Fruit fly (Drosophila melanogaster) whole organism, embryonic: ENCODE measurements around the gene Snx27.

Source experiments
- BEAF-32 ChIP-seq: fragments of 200-800 bp; sonication (Bioruptor generic); optimal IDR thresholded peaks from 3 replicates; lab custom pipeline; 2017; ENCODE audit warnings: missing biosample characterization, missing genetic modification characterization, mild to moderate bottlenecking, moderate library complexity, missing genetic modification reagents
- CG10959 ChIP-seq: fragments of 200-800 bp; sonication (Bioruptor generic); IDR thresholded peaks from 2 replicates; pipeline ENCODE4 v1.3.6; 2022; ENCODE audit warnings: missing biosample characterization, missing genetic modification characterization
- CG11504 ChIP-seq: fragments of 200-800 bp; sonication (Bioruptor generic); optimal IDR thresholded peaks from 3 replicates; lab custom pipeline; 2019; ENCODE audit warnings: missing biosample characterization, mild to moderate bottlenecking, missing genetic modification characterization, moderate library complexity
- CG12769 ChIP-seq: fragments of 200-800 bp; sonication (Bioruptor generic); optimal IDR thresholded peaks from 2 replicates; lab custom pipeline; 2019; ENCODE audit warnings: missing biosample characterization, mild to moderate bottlenecking, missing genetic modification characterization, moderate library complexity
- CG13624 ChIP-seq: fragments of 200-800 bp; sonication (Bioruptor generic); optimal IDR thresholded peaks from 2 replicates; lab custom pipeline; 2016; ENCODE audit warnings: missing biosample characterization, missing genetic modification characterization
- CG16815 ChIP-seq: fragments of 200-800 bp; sonication (Bioruptor generic); optimal IDR thresholded peaks from 3 replicates; lab custom pipeline; 2017; ENCODE audit warnings: missing biosample characterization, mild to moderate bottlenecking, missing genetic modification characterization
- CG18476 ChIP-seq: fragments of 200-800 bp; sonication (Bioruptor generic); optimal IDR thresholded peaks from 2 replicates; lab custom pipeline; 2016; ENCODE audit warnings: missing biosample characterization, mild to moderate bottlenecking, missing genetic modification characterization
- CG2120 ChIP-seq: fragments of 200-800 bp; sonication (Bioruptor generic); optimal IDR thresholded peaks from 3 replicates; lab custom pipeline; 2016; ENCODE audit warnings: missing biosample characterization, missing genetic modification characterization
- CG2202 ChIP-seq: fragments of 200-800 bp; sonication (Bioruptor generic); optimal IDR thresholded peaks from 2 replicates; lab custom pipeline; 2018; ENCODE audit warnings: missing biosample characterization, mild to moderate bottlenecking, missing genetic modification characterization
- CG30020 ChIP-seq: fragments of 200-800 bp; optimal IDR thresholded peaks from 2 replicates; lab custom pipeline; 2019; ENCODE audit warnings: missing biosample characterization, mild to moderate bottlenecking, missing genetic modification characterization, moderate library complexity
- CG30403 ChIP-seq: fragments of 200-800 bp; sonication (Bioruptor generic); optimal IDR thresholded peaks from 3 replicates; lab custom pipeline; 2016; ENCODE audit warnings: missing biosample characterization, missing genetic modification characterization
- CG31388 ChIP-seq: fragments of 200-800 bp; sonication (Bioruptor generic); optimal IDR thresholded peaks from 2 replicates; lab custom pipeline; 2016; ENCODE audit warnings: missing biosample characterization, missing genetic modification characterization
- CG3281 ChIP-seq: fragments of 200-800 bp; sonication (Bioruptor generic); optimal IDR thresholded peaks from 3 replicates; lab custom pipeline; 2017; ENCODE audit warnings: missing biosample characterization, mild to moderate bottlenecking, missing genetic modification characterization
- CG33557 ChIP-seq: fragments of 200-800 bp; sonication (Bioruptor generic); optimal IDR thresholded peaks from 2 replicates; lab custom pipeline; 2019; ENCODE audit warnings: missing biosample characterization, mild to moderate bottlenecking, missing genetic modification characterization, moderate library complexity
- CG34224 ChIP-seq: fragments of 200-800 bp; sonication (Bioruptor generic); IDR thresholded peaks from 3 replicates; pipeline ENCODE4 v1.3.6; 2022; ENCODE audit warnings: missing biosample characterization, missing genetic modification characterization; ENCODE audit not compliant: partially characterized antibody
- CG4617 ChIP-seq: fragments of 200-800 bp; sonication (Bioruptor generic); optimal IDR thresholded peaks from 3 replicates; lab custom pipeline; 2016; ENCODE audit warnings: missing biosample characterization, missing genetic modification characterization, borderline replicate concordance
- CG4820 ChIP-seq: fragments of 200-800 bp; sonication (Bioruptor generic); optimal IDR thresholded peaks from 3 replicates; lab custom pipeline; 2016; ENCODE audit warnings: missing biosample characterization, missing genetic modification characterization
- CG5245 ChIP-seq: fragments of 200-800 bp; sonication (Bioruptor generic); optimal IDR thresholded peaks from 3 replicates; lab custom pipeline; 2016; ENCODE audit warnings: missing biosample characterization, missing genetic modification characterization
- CG7928 ChIP-seq: fragments of 200-800 bp; sonication (Bioruptor generic); optimal IDR thresholded peaks from 2 replicates; lab custom pipeline; 2017; ENCODE audit warnings: missing biosample characterization, mild to moderate bottlenecking, missing genetic modification characterization
- CG9797 ChIP-seq: fragments of 200-800 bp; sonication (Bioruptor generic); optimal IDR thresholded peaks from 3 replicates; lab custom pipeline; 2018; ENCODE audit warnings: missing biosample characterization, mild to moderate bottlenecking, missing genetic modification characterization
- CG9876 ChIP-seq: fragments of 200-800 bp; sonication (Bioruptor generic); optimal IDR thresholded peaks from 2 replicates; lab custom pipeline; 2016; ENCODE audit warnings: missing biosample characterization, missing genetic modification characterization
- Dip2 ChIP-seq: fragments of 200-800 bp; sonication (Bioruptor generic); IDR thresholded peaks from 2 replicates; pipeline ENCODE4 v1.3.6; 2022; ENCODE audit warnings: missing biosample characterization, missing genetic modification characterization
- Drgx ChIP-seq: fragments of 200-800 bp; sonication (Bioruptor generic); IDR thresholded peaks from 2 replicates; pipeline ENCODE4 v1.3.6; 2022; ENCODE audit warnings: missing biosample characterization, missing genetic modification characterization
- Hand ChIP-seq: fragments of 200-800 bp; sonication (Bioruptor generic); optimal IDR thresholded peaks from 2 replicates; lab custom pipeline; 2017; ENCODE audit warnings: mild to moderate bottlenecking, missing biosample characterization, missing genetic modification reagents, missing genetic modification characterization
- Hmx ChIP-seq: fragments of 200-800 bp; sonication (Bioruptor generic); optimal IDR thresholded peaks from 2 replicates; lab custom pipeline; 2016; ENCODE audit warnings: missing biosample characterization, missing genetic modification characterization
- Myb ChIP-seq: fragments of 200-800 bp; sonication (Bioruptor generic); optimal IDR thresholded peaks from 2 replicates; lab custom pipeline; 2016; ENCODE audit warnings: missing biosample characterization, missing genetic modification characterization
- Nf-YB ChIP-seq: fragments of 200-800 bp; sonication (Bioruptor generic); optimal IDR thresholded peaks from 3 replicates; lab custom pipeline; 2019; ENCODE audit warnings: missing biosample characterization, mild to moderate bottlenecking, missing genetic modification characterization, moderate library complexity
- Poxn ChIP-seq: fragments of 200-800 bp; sonication (Bioruptor generic); IDR thresholded peaks from 2 replicates; pipeline ENCODE4 v1.3.6; 2022; ENCODE audit warnings: missing biosample characterization, missing genetic modification characterization
- Stat92E ChIP-seq, 3 experiments: fragments of >200 bp in 2 of 3; fragments of 200-800 bp in 1 of 3; sonication (Bioruptor generic) in 1 of 3; optimal IDR thresholded peaks; 2 replicates each; lab custom pipeline; 2017 to 2019; ENCODE audit warnings: missing biosample characterization in 3 of 3, missing genetic modification characterization in 3 of 3, mild to moderate bottlenecking in 1 of 3, moderate library complexity in 1 of 3
- az2 ChIP-seq: fragments of 200-800 bp; sonication (Bioruptor generic); optimal IDR thresholded peaks from 3 replicates; lab custom pipeline; 2016; ENCODE audit warnings: missing biosample characterization, missing genetic modification characterization
- cg ChIP-seq: fragments of 200-800 bp; sonication (Bioruptor generic); optimal IDR thresholded peaks from 3 replicates; lab custom pipeline; 2019; ENCODE audit warnings: missing biosample characterization, mild to moderate bottlenecking, missing genetic modification characterization, moderate library complexity
- dmrt11E ChIP-seq: fragments of 200-800 bp; sonication (Bioruptor generic); optimal IDR thresholded peaks from 3 replicates; lab custom pipeline; 2018; ENCODE audit warnings: missing biosample characterization, mild to moderate bottlenecking, missing genetic modification characterization, moderate library complexity
- dmrt99B ChIP-seq: fragments of 200-800 bp; sonication (Bioruptor generic); optimal IDR thresholded peaks from 2 replicates; lab custom pipeline; 2018; ENCODE audit warnings: missing biosample characterization, mild to moderate bottlenecking, missing genetic modification characterization, moderate library complexity
- gsb ChIP-seq: fragments of 200-800 bp; sonication (Bioruptor generic); IDR thresholded peaks from 2 replicates; pipeline ENCODE4 v1.3.6; 2022; ENCODE audit warnings: missing biosample characterization, missing genetic modification characterization
- hth ChIP-seq: fragments of >200 bp; optimal IDR thresholded peaks from 2 replicates; lab custom pipeline; 2017; ENCODE audit warnings: inconsistent platforms
- kah ChIP-seq: fragments of 200-800 bp; sonication (Bioruptor generic); optimal IDR thresholded peaks from 2 replicates; lab custom pipeline; 2018; ENCODE audit warnings: missing biosample characterization, mild to moderate bottlenecking, missing genetic modification characterization
- lola ChIP-seq, 3 experiments: fragments of >200 bp in 2 of 3; fragments of 200-800 bp in 1 of 3; sonication (Bioruptor generic) in 1 of 3; optimal IDR thresholded peaks; 2 replicates each; lab custom pipeline; 2017 to 2019; ENCODE audit warnings: missing biosample characterization in 3 of 3, missing genetic modification characterization in 3 of 3, mild to moderate bottlenecking in 1 of 3, moderate library complexity in 1 of 3
- mam ChIP-seq: fragments of 200-800 bp; sonication (Bioruptor generic); optimal IDR thresholded peaks from 3 replicates; lab custom pipeline; 2016; ENCODE audit warnings: missing biosample characterization, missing genetic modification characterization
- mld ChIP-seq: fragments of 200-800 bp; sonication (Bioruptor generic); IDR thresholded peaks from 3 replicates; pipeline ENCODE4 v1.3.6; 2022; ENCODE audit warnings: missing biosample characterization, missing genetic modification characterization; ENCODE audit not compliant: partially characterized antibody
- onecut ChIP-seq: fragments of 200-800 bp; sonication (Bioruptor generic); IDR thresholded peaks from 2 replicates; pipeline ENCODE4 v1.3.6; 2022; ENCODE audit warnings: missing biosample characterization, missing genetic modification characterization
- pho ChIP-seq: fragments of 200-800 bp; sonication (Bioruptor generic); optimal IDR thresholded peaks from 2 replicates; lab custom pipeline; 2016; ENCODE audit warnings: missing biosample characterization, missing genetic modification characterization
- pita ChIP-seq: fragments of 200-800 bp; sonication (Bioruptor generic); optimal IDR thresholded peaks from 2 replicates; lab custom pipeline; 2017; ENCODE audit warnings: missing biosample characterization, mild to moderate bottlenecking, missing genetic modification characterization
- pzg ChIP-seq: fragments of 200-800 bp; sonication (Bioruptor generic); optimal IDR thresholded peaks from 3 replicates; lab custom pipeline; 2018; ENCODE audit warnings: missing biosample characterization, mild to moderate bottlenecking, missing genetic modification characterization, moderate library complexity
- sima ChIP-seq: fragments of 200-800 bp; sonication (Bioruptor generic); optimal IDR thresholded peaks from 2 replicates; lab custom pipeline; 2016; ENCODE audit warnings: missing biosample characterization, missing genetic modification characterization
- slp2 ChIP-seq: fragments of 200-800 bp; sonication (Bioruptor generic); optimal IDR thresholded peaks from 2 replicates; lab custom pipeline; 2016; ENCODE audit warnings: missing biosample characterization, missing genetic modification characterization
- sqz ChIP-seq: fragments of 200-800 bp; sonication (Bioruptor generic); optimal IDR thresholded peaks from 3 replicates; lab custom pipeline; 2018; ENCODE audit warnings: missing biosample characterization, mild to moderate bottlenecking, missing genetic modification characterization
- sug ChIP-seq: fragments of 200-800 bp; optimal IDR thresholded peaks from 2 replicates; lab custom pipeline; 2019; ENCODE audit warnings: missing biosample characterization, mild to moderate bottlenecking, missing genetic modification characterization, moderate library complexity
- tll ChIP-seq, 2 experiments: fragments of 200-800 bp in 1 of 2; fragments of >200 bp in 1 of 2; sonication (Bioruptor generic) in 1 of 2; optimal IDR thresholded peaks; 2 replicates each; lab custom pipeline; 2017 to 2019; ENCODE audit warnings: missing biosample characterization in 2 of 2, missing genetic modification characterization in 2 of 2, mild to moderate bottlenecking in 1 of 2, moderate library complexity in 1 of 2
- wdn ChIP-seq: fragments of 200-800 bp; sonication (Bioruptor generic); IDR thresholded peaks from 2 replicates; pipeline ENCODE4 v1.3.6; 2022; ENCODE audit warnings: missing biosample characterization, missing genetic modification characterization
- z ChIP-seq: fragments of 200-800 bp; sonication (Bioruptor generic); IDR thresholded peaks from 3 replicates; pipeline ENCODE4 v1.3.6; 2022; ENCODE audit warnings: missing biosample characterization, missing genetic modification characterization

Snx27 gene

DNA sequence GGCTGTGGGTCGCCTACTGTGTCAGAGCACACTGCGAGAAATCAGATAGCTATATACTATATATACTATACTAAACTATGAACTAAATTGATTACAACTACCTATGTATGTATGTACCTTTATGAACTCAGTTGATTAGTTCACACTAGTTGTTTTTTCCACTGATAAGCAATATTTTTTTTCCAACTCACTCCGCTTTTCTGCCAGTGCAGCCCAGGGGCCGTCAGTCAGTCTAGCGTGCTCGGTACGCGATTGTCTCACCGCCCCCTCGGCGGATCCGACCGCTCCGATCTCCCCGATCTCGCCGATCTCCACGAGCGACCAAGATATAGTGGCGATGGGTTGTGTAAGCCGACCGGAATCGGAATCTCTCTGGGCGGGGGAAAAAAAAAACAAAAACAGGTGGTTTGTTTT lies 31.9 kb downstream of the Snx27 start (continued):
- TF ChIP-seq CG13624 (GFP tag; lab: Kevin White, UChicago) (peak; percentile 68), CG4820 (GFP tag; lab: Kevin White, UChicago) (peak; percentile 84), CG2120 (peak; percentile 87), Myb (GFP tag; lab: Kevin White, UChicago) (peak; percentile 25), CG34224 (GFP tag; lab: Robert Waterston, UW) (no peak), CG7928 (peak; percentile 58), Stat92E (GFP tag; optimal IDR thresholded peaks at IDR 0.05; lab: Kevin White, UChicago) (no peak), hth (no peak), CG5245 (peak; percentile 68), CG33557 (GFP tag; lab: Kevin White, UChicago) (no peak), az2 (GFP tag; lab: Kevin White, UChicago) (peak; percentile 59), CG11504 (tag; lab: Kevin White, UChicago) (peak; percentile 92), Drgx (peak; percentile 95), lola (GFP tag; optimal IDR thresholded peaks at IDR 0.05; lab: Kevin White, UChicago) (no peak), CG4617 (GFP tag; lab: Kevin White, UChicago) (peak; percentile 31), CG9797 (no peak), Hmx (peak; percentile 41), pzg (GFP tag; lab: Kevin White, UChicago) (peak; percentile 5), pita (GFP tag; lab: Kevin White, UChicago) (no peak), CG2202 (tag; lab: Kevin White, UChicago) (no peak), Hand (GFP tag; lab: Kevin White, UChicago) (peak; percentile 54), BEAF-32 (no peak), CG30020 (tag; lab: Kevin White, UChicago) (no peak), CG9876 (peak; percentile 21), CG3281 (GFP tag; lab: Kevin White, UChicago) (peak; percentile 88), sqz (GFP tag; lab: Kevin White, UChicago) (peak; percentile 57), Poxn (peak; percentile 72), tll (GFP tag; optimal IDR thresholded peaks at IDR 0.05; lab: Kevin White, UChicago) (no peak), CG10959 (GFP tag; lab: Robert Waterston, UW) (peak; percentile 47), CG16815 (GFP tag; lab: Kevin White, UChicago) (peak; percentile 42), wdn (GFP tag; lab: Robert Waterston, UW) (peak; percentile 85), dmrt11E (no peak), dmrt99B (tag; lab: Kevin White, UChicago) (peak; percentile 89), cg (GFP tag; lab: Kevin White, UChicago) (no peak), z (GFP tag; lab: Robert Waterston, UW) (0 out of 3 replicates have a peak, but pooled peaks have one; percentile 49), sima (GFP tag; lab: Kevin White, UChicago) (no peak), sug (tag; lab: Kevin White, UChicago) (peak; percentile 80), CG31388 (GFP tag; lab: Kevin White, UChicago) (peak; percentile 54), CG30403 (GFP tag; lab: Kevin White, UChicago) (peak; percentile 83), Nf-YB (GFP tag; lab: Kevin White, UChicago) (peak; percentile 38), gsb (peak; percentile 86), CG12769 (peak; percentile 92), onecut (GFP tag; lab: Robert Waterston, UW) (peak; percentile 74), slp2 (GFP tag; lab: Kevin White, UChicago) (peak; percentile 37), mld (GFP tag; lab: Robert Waterston, UW) (no peak), CG18476 (peak; percentile 75), pho (peak; percentile 47), kah (GFP tag; lab: Kevin White, UChicago) (peak; percentile 73), Dip2 (GFP tag; lab: Robert Waterston, UW) (peak; percentile 41; the same call in 1 of the 2 replicates), mam (GFP tag; lab: Kevin White, UChicago) (peak; percentile 83)
